Worm (Caenorhabditis elegans) whole organism, young adult: ENCODE data around the gene C34C12.1.
A peak's percentile ranks its signal among the peaks of the same experiment; 100 is the strongest.

ENCODE experiments used
- B0336.3 ChIP-seq: fragments of 200-800 bp; sonication (Bioruptor generic); IDR thresholded peaks from 2 replicates; pipeline ENCODE4 v1.3.6; 2022; ENCODE audit warnings: missing genetic modification characterization, missing compliant biosample characterization
- C17E4.6 ChIP-seq: fragments of 200-800 bp; sonication (Bioruptor generic); IDR thresholded peaks from 2 replicates; pipeline ENCODE4 v1.3.6; 2022; ENCODE audit warnings: missing genetic modification reagents, missing genetic modification characterization, missing compliant biosample characterization
- F33H1.4 ChIP-seq: fragments of 200-800 bp; sonication (Bioruptor generic); IDR thresholded peaks from 2 replicates; pipeline ENCODE4 v1.3.6; 2022; ENCODE audit warnings: missing genetic modification reagents, missing genetic modification characterization, missing compliant biosample characterization
- ama-1 ChIP-seq, 3 experiments: fragments of 150-350 bp in 1 of 3; sonication (generic microtip) in 2 of 3; optimal IDR thresholded peaks; 2 replicates each; lab custom pipeline; 2014 to 2018; ENCODE audit warnings: missing biosample characterization in 2 of 3, missing genetic modification characterization in 2 of 3, missing genetic modification reagents in 2 of 3
- ccch-3 ChIP-seq: fragments of 200-800 bp; sonication (Bioruptor generic); optimal IDR thresholded peaks from 2 replicates; lab custom pipeline; 2018; ENCODE audit warnings: mild to moderate bottlenecking, missing genetic modification characterization, missing compliant biosample characterization
- dpl-1 ChIP-seq: fragments of 150-350 bp; optimal IDR thresholded peaks from 2 replicates; lab custom pipeline; 2014; ENCODE audit warnings: missing biosample characterization, missing genetic modification reagents, missing genetic modification characterization
- madf-6 ChIP-seq: fragments of 200-800 bp; sonication (Bioruptor generic); IDR thresholded peaks from 2 replicates; pipeline ENCODE4 v1.3.6; 2022; ENCODE audit warnings: missing genetic modification reagents, missing genetic modification characterization, missing compliant biosample characterization
- pha-4 ChIP-seq: fragments of 150-350 bp; sonication (generic microtip); optimal IDR thresholded peaks from 2 replicates; lab custom pipeline; 2014; ENCODE audit warnings: missing biosample characterization, missing genetic modification reagents, missing genetic modification characterization
- snpc-4 ChIP-seq, 5 experiments: fragments of 150-350 bp in 1 of 5; sonication (generic microtip) in 4 of 5; optimal IDR thresholded peaks; 2 replicates each; lab custom pipeline; 2014 to 2018; ENCODE audit warnings: missing genetic modification characterization in 5 of 5, missing biosample characterization in 3 of 5, antibody characterized with exemption in 2 of 5, mild to moderate bottlenecking in 2 of 5, missing compliant biosample characterization in 2 of 5, missing genotype in 2 of 5, moderate library complexity in 2 of 5, missing genetic modification reagents in 1 of 5
- somi-1 ChIP-seq: fragments of 200-800 bp; sonication (Bioruptor generic); optimal IDR thresholded peaks from 2 replicates; lab custom pipeline; 2018; ENCODE audit warnings: mild to moderate bottlenecking, missing genetic modification characterization, missing compliant biosample characterization
- tbp1 ChIP-seq: fragments of 200-800 bp; sonication (Bioruptor generic); optimal IDR thresholded peaks from 2 replicates; lab custom pipeline; 2018; ENCODE audit warnings: mild to moderate bottlenecking, missing genetic modification characterization, missing compliant biosample characterization
- unc-62 ChIP-seq: fragments of 150-350 bp; optimal IDR thresholded peaks from 2 replicates; lab custom pipeline; 2014; ENCODE audit warnings: missing biosample characterization, missing genetic modification reagents, missing genetic modification characterization

DNA sequence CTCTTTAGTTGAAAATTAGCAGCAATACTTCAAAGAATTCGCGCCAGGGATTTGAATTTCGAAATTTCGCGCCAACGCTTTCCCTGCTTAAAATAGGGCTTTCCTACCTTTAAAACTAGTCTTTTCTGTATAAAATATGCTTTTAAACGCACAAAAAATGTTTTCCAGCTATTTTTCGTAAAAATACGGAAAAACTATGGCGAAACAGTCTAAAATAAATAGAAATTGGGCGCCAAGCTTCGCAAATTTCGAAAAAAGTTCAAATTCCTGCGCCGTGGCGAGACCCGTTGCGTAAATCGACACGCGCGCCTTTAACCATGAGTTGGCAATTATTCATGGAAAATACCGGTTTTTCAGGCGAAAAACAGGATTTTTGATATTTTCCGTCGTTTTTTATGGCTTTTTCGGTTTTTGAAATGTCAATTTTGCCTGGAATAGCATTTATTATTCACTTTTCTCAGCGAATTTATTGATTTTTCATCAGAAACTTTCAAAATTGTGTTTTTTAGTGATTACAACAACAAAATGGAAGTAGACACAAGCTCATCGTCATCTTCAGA lies 49.7 kb upstream of the C34C12.1 start, which contains the start of the genes npp-9 and F59A2.5:
- no peak for TF ChIP-seq unc-62 (GFP tag; lab: Kevin White, UChicago)
- no peak for TF ChIP-seq somi-1 (GFP tag; lab: Kevin White, UChicago)
- no peak for TF ChIP-seq ccch-3 (GFP tag; lab: Kevin White, UChicago)
- peak; percentile 83 for TF ChIP-seq dpl-1 (GFP tag; lab: Kevin White, UChicago)
- TF ChIP-seq C17E4.6 (GFP tag; lab: Robert Waterston, UW): peak; percentile 47; the same call in 1 of the 2 replicates
- no peak for TF ChIP-seq pha-4 (tag; lab: Kevin White, UChicago)
- no peak for TF ChIP-seq ama-1 (optimal IDR thresholded peaks at IDR 0.05; lab: Kevin White, UChicago)
- no peak for TF ChIP-seq ama-1 (GFP tag; optimal IDR thresholded peaks at IDR 0.05; lab: Kevin White, UChicago)
- peak; percentile 88 for TF ChIP-seq F33H1.4
- peak; percentile 21; the same call in 1 of the 2 replicates for TF ChIP-seq B0336.3 (GFP tag; lab: Robert Waterston, UW)
- TF ChIP-seq snpc-4 (GFP tag; optimal IDR thresholded peaks at IDR 0.05; lab: Kevin White, UChicago): no peak
- TF ChIP-seq snpc-4 (tag; optimal IDR thresholded peaks at IDR 0.05; lab: Kevin White, UChicago): peak in 1 of 4 experiments; percentile 3
- peak; percentile 91 for TF ChIP-seq madf-6 (GFP tag; lab: Robert Waterston, UW)
- peak; percentile 41 for TF ChIP-seq tbp1 (GFP tag; lab: Kevin White, UChicago)
